Worm (Caenorhabditis elegans) whole organism, L4/young adult: ENCODE measurements around the gene twk-34.

Experiments
- W03F9.2 ChIP-seq: fragments of 150-350 bp; optimal IDR thresholded peaks from 2 replicates; lab custom pipeline; 2014; ENCODE audit warnings: missing biosample characterization, missing genetic modification characterization
- him-1 ChIP-seq: sonication (generic microtip); optimal IDR thresholded peaks from 2 replicates; lab custom pipeline; 2016; ENCODE audit warnings: missing genotype, missing genetic modification reagents, missing genetic modification characterization, missing compliant biosample characterization

ce11 chrV:15721888-15722287 lies 17.1 kb downstream of the twk-34 start, which contains the start of gene srh-140:
- TF ChIP-seq him-1 (tag; lab: Kevin White, UChicago) = no peak
- no peak for TF ChIP-seq W03F9.2 (tag; lab: Kevin White, UChicago)
